ENCODE assay signal across 5 worm cellular contexts in genomic region chrV:12343419-12343969, ce11.
TF ChIP-seq lines count a peak whose summit lies in the region.

Gene tomm-20, minus strand, starts transcription at chrV:12343469.

TF ChIP-seq in whole organism, L1 larva, 84 proteins besides CTCF, POLR2A, EP300 and RAD21 (continues in another document):
- peak in 1 of 2 experiments; percentile 78 for TF ChIP-seq mdl-1 (tag; optimal IDR thresholded peaks at IDR 0.05; lab: Kevin White, UChicago)
- TF ChIP-seq ama-1 (optimal IDR thresholded peaks at IDR 0.05; lab: Kevin White, UChicago), result peak; percentile 83
- TF ChIP-seq nhr-71 (tag; optimal IDR thresholded peaks at IDR 0.05; lab: Kevin White, UChicago), result peak; percentile 97
- TF ChIP-seq lin-14 (GFP tag; optimal IDR thresholded peaks at IDR 0.05; lab: Kevin White, UChicago), result peak; percentile 95
- TF ChIP-seq nhr-90 (tag; optimal IDR thresholded peaks at IDR 0.05; lab: Kevin White, UChicago; ENCODE audit: poor library complexity), result peak; percentile 97
- no peak for TF ChIP-seq ets-5 (GFP tag; IDR thresholded peaks at IDR 0.05; lab: Robert Waterston, UW)
- peak; percentile 95 for TF ChIP-seq dsc-1 (tag; optimal IDR thresholded peaks at IDR 0.05; lab: Kevin White, UChicago)
- peak; percentile 34 for TF ChIP-seq C34B4.2 (tag; optimal IDR thresholded peaks at IDR 0.05; lab: Kevin White, UChicago)
- peak; percentile 99 for TF ChIP-seq mep-1 (tag; optimal IDR thresholded peaks at IDR 0.05; lab: Kevin White, UChicago)
- peak; percentile 95 for TF ChIP-seq tbx-2 (tag; optimal IDR thresholded peaks at IDR 0.05; lab: Kevin White, UChicago)
- TF ChIP-seq nhr-20 (tag; optimal IDR thresholded peaks at IDR 0.05; lab: Kevin White, UChicago), result peak; percentile 95
- peak; percentile 92 for TF ChIP-seq unc-86 (tag; optimal IDR thresholded peaks at IDR 0.05; lab: Kevin White, UChicago)
- TF ChIP-seq ces-1 (GFP tag; optimal IDR thresholded peaks at IDR 0.05; lab: Kevin White, UChicago), result no peak
- peak; percentile 90 for TF ChIP-seq isw-1 (GFP tag; IDR thresholded peaks at IDR 0.05; lab: Robert Waterston, UW)
- peak; percentile 87 for TF ChIP-seq blmp-1 (tag; optimal IDR thresholded peaks at IDR 0.05; lab: Kevin White, UChicago)
- TF ChIP-seq snpc-4 (tag; optimal IDR thresholded peaks at IDR 0.05; lab: Kevin White, UChicago), result peak; percentile 90
- TF ChIP-seq elt-2 (tag; optimal IDR thresholded peaks at IDR 0.05; lab: Kevin White, UChicago), result peak; percentile 72
- TF ChIP-seq nhr-85 (tag; lab: Kevin White, UChicago), result peak; percentile 97

TF ChIP-seq in whole organism, L3 larva, 47 proteins besides CTCF, POLR2A, EP300 and RAD21 (continues in another document):
- TF ChIP-seq nhr-43 (tag; optimal IDR thresholded peaks at IDR 0.05; lab: Kevin White, UChicago; ENCODE audit: poor library complexity, severe bottlenecking) (peak; percentile 95), ceh-28 (tag; optimal IDR thresholded peaks at IDR 0.05; lab: Kevin White, UChicago) (peak; percentile 69), lin-39 (tag; optimal IDR thresholded peaks at IDR 0.05; lab: Kevin White, UChicago) (peak; percentile 66), elt-1 (tag; optimal IDR thresholded peaks at IDR 0.05; lab: Kevin White, UChicago) (peak; percentile 29), daf-12 (tag; optimal IDR thresholded peaks at IDR 0.05; lab: Kevin White, UChicago) (no peak), sea-2 (GFP tag; optimal IDR thresholded peaks at IDR 0.05; lab: Kevin White, UChicago) (no peak), nfya-1 (tag; optimal IDR thresholded peaks at IDR 0.05; lab: Kevin White, UChicago; ENCODE audit: insufficient read depth) (peak; percentile 91), lin-15B (tag; optimal IDR thresholded peaks at IDR 0.05; lab: Kevin White, UChicago) (peak; percentile 88), tbx-2 (tag; optimal IDR thresholded peaks at IDR 0.05; lab: Kevin White, UChicago) (peak; percentile 90), snpc-4 (tag; optimal IDR thresholded peaks at IDR 0.05; lab: Kevin White, UChicago) (peak; percentile 86), pqm-1 (tag; optimal IDR thresholded peaks at IDR 0.05; lab: Kevin White, UChicago) (peak; percentile 70), ceh-9 (tag; optimal IDR thresholded peaks at IDR 0.05; lab: Kevin White, UChicago) (no peak), elt-3 (tag; optimal IDR thresholded peaks at IDR 0.05; lab: Kevin White, UChicago) (no peak), mml-1 (tag; optimal IDR thresholded peaks at IDR 0.05; lab: Kevin White, UChicago) (no peak), ceh-16 (tag; optimal IDR thresholded peaks at IDR 0.05; lab: Kevin White, UChicago) (no peak), egl-27 (tag; optimal IDR thresholded peaks at IDR 0.05; lab: Kevin White, UChicago) (peak; percentile 36), lsy-12 (tag; optimal IDR thresholded peaks at IDR 0.05; lab: Kevin White, UChicago) (peak; percentile 91), ztf-4 (tag; optimal IDR thresholded peaks at IDR 0.05; lab: Kevin White, UChicago) (peak; percentile 49), skn-1 (tag; optimal IDR thresholded peaks at IDR 0.05; lab: Kevin White, UChicago) (peak; percentile 60)

TF ChIP-seq in whole organism, early embryonic, 17 proteins besides CTCF, POLR2A, EP300 and RAD21:
- peak; percentile 72 for TF ChIP-seq scrt-1 (GFP tag; IDR thresholded peaks at IDR 0.05; lab: Robert Waterston, UW)
- no peak for TF ChIP-seq hmg-4 (GFP tag; optimal IDR thresholded peaks at IDR 0.05; lab: Kevin White, UChicago)
- peak; percentile 91 for TF ChIP-seq F13C5.2 (tag; optimal IDR thresholded peaks at IDR 0.05; lab: Kevin White, UChicago)
- TF ChIP-seq tra-4 (tag; optimal IDR thresholded peaks at IDR 0.05; lab: Kevin White, UChicago), result no peak
- TF ChIP-seq ama-1 (optimal IDR thresholded peaks at IDR 0.05; lab: Kevin White, UChicago), result no peak
- peak; percentile 60; the same call in 1 of the 2 replicates for TF ChIP-seq pes-1 (GFP tag; IDR thresholded peaks at IDR 0.05; lab: Robert Waterston, UW)
- no peak for TF ChIP-seq sea-1 (GFP tag; conservative IDR thresholded peaks at IDR 0.05; lab: Robert Waterston, UW)
- peak; percentile 65; the same call in 1 of the 2 replicates for TF ChIP-seq flt-1 (GFP tag; IDR thresholded peaks at IDR 0.05; lab: Robert Waterston, UW)
- TF ChIP-seq tbx-37 (GFP tag; conservative IDR thresholded peaks at IDR 0.05; lab: Robert Waterston, UW), result peak; percentile 50; the same call in 1 of the 2 replicates
- peak; percentile 2 for TF ChIP-seq hmbx-1 (tag; optimal IDR thresholded peaks at IDR 0.05; lab: Kevin White, UChicago)
- no peak for TF ChIP-seq aly-1 (tag; optimal IDR thresholded peaks at IDR 0.05; lab: Kevin White, UChicago)
- peak; percentile 76 for TF ChIP-seq tbx-11 (GFP tag; IDR thresholded peaks at IDR 0.05; lab: Robert Waterston, UW)
- TF ChIP-seq ceh-36 (tag; optimal IDR thresholded peaks at IDR 0.05; lab: Kevin White, UChicago), result peak; percentile 36
- peak; percentile 29 for TF ChIP-seq hnd-1 (tag; optimal IDR thresholded peaks at IDR 0.05; lab: Kevin White, UChicago)
- TF ChIP-seq ceh-13 (GFP tag; optimal IDR thresholded peaks at IDR 0.05; lab: Kevin White, UChicago), result peak; percentile 2

TF ChIP-seq in whole organism, midembryonic, 9 proteins besides CTCF, POLR2A, EP300 and RAD21:
- no peak for TF ChIP-seq T22C8.4 (GFP tag; IDR thresholded peaks at IDR 0.05; lab: Robert Waterston, UW)
- TF ChIP-seq med-1 (GFP tag; optimal IDR thresholded peaks at IDR 0.05; lab: Kevin White, UChicago; ENCODE audit: insufficient read depth), result peak; percentile 54
- TF ChIP-seq ref-1 (GFP tag; conservative IDR thresholded peaks at IDR 0.05; lab: Robert Waterston, UW), result no peak
- TF ChIP-seq flt-1 (GFP tag; IDR thresholded peaks at IDR 0.05; lab: Robert Waterston, UW), result peak; percentile 87
- peak; percentile 72 for TF ChIP-seq klf-2 (GFP tag; conservative IDR thresholded peaks at IDR 0.05; lab: Robert Waterston, UW)
- no peak for TF ChIP-seq tab-1 (GFP tag; IDR thresholded peaks at IDR 0.05; lab: Robert Waterston, UW)
- TF ChIP-seq ztf-23 (GFP tag; IDR thresholded peaks at IDR 0.05; lab: Robert Waterston, UW), result peak; percentile 88
- TF ChIP-seq cog-1 (tag; optimal IDR thresholded peaks at IDR 0.05; lab: Kevin White, UChicago), result peak; percentile 83
- TF ChIP-seq ztf-29 (GFP tag; IDR thresholded peaks at IDR 0.05; lab: Robert Waterston, UW), result no peak

TF ChIP-seq in whole organism, young adult, 124 proteins besides CTCF, POLR2A, EP300 and RAD21 (continues in another document):
- TF ChIP-seq lin-26 (GFP tag; IDR thresholded peaks at IDR 0.05; lab: Robert Waterston, UW) (no peak), attf-5 (GFP tag; optimal IDR thresholded peaks at IDR 0.05; lab: Kevin White, UChicago) (peak; percentile 90), rcor-1 (GFP tag; IDR thresholded peaks at IDR 0.05; lab: Robert Waterston, UW) (peak; percentile 90), athp-1 (tag; optimal IDR thresholded peaks at IDR 0.05; lab: Kevin White, UChicago) (peak; percentile 23), dox-1 (GFP tag; IDR thresholded peaks at IDR 0.05; lab: Robert Waterston, UW) (peak; percentile 79), fkh-3 (tag; optimal IDR thresholded peaks at IDR 0.05; lab: Kevin White, UChicago) (no peak), mel-28 (tag; optimal IDR thresholded peaks at IDR 0.05; lab: Kevin White, UChicago; ENCODE audit: borderline replicate concordance) (no peak), F10E7.11 (tag; optimal IDR thresholded peaks at IDR 0.05; lab: Kevin White, UChicago) (no peak), akir-1 (GFP tag; optimal IDR thresholded peaks at IDR 0.05; lab: Kevin White, UChicago) (no peak), die-1 (tag; optimal IDR thresholded peaks at IDR 0.05; lab: Kevin White, UChicago) (peak; percentile 52), xnd-1 (tag; optimal IDR thresholded peaks at IDR 0.05; lab: Kevin White, UChicago) (peak; percentile 54), Y79H2A.3 (GFP tag; conservative IDR thresholded peaks at IDR 0.05; lab: Robert Waterston, UW) (no peak), nhr-90 (tag; optimal IDR thresholded peaks at IDR 0.05; lab: Kevin White, UChicago) (no peak), egl-18 (GFP tag; IDR thresholded peaks at IDR 0.05; lab: Robert Waterston, UW) (0 out of 2 replicates have a peak, but pooled peaks have one; percentile 66), T07F8.4 (tag; optimal IDR thresholded peaks at IDR 0.05; lab: Kevin White, UChicago) (no peak), atf-7 (tag; optimal IDR thresholded peaks at IDR 0.05; lab: Kevin White, UChicago) (peak; percentile 18), lin-35 (GFP tag; optimal IDR thresholded peaks at IDR 0.05; lab: Kevin White, UChicago) (peak; percentile 86 to 98 (median 92)), C17E4.6 (GFP tag; IDR thresholded peaks at IDR 0.05; lab: Robert Waterston, UW) (0 out of 2 replicates have a peak, but pooled peaks have one; percentile 43), tbx-9 (tag; optimal IDR thresholded peaks at IDR 0.05; lab: Kevin White, UChicago; ENCODE audit: borderline replicate concordance) (no peak), D2030.7 (GFP tag; IDR thresholded peaks at IDR 0.05; lab: Robert Waterston, UW) (peak; percentile 62), efl-1 (GFP tag; optimal IDR thresholded peaks at IDR 0.05; lab: Kevin White, UChicago) (peak; percentile 91), mes-4 (tag; optimal IDR thresholded peaks at IDR 0.05; lab: Kevin White, UChicago) (no peak), madf-10 (tag; optimal IDR thresholded peaks at IDR 0.05; lab: Kevin White, UChicago) (peak; percentile 58), sea-2 (GFP tag; IDR thresholded peaks at IDR 0.05; lab: Robert Waterston, UW) (no peak), ztf-26 (tag; optimal IDR thresholded peaks at IDR 0.05; lab: Kevin White, UChicago) (peak; percentile 79), lir-1 (GFP tag; conservative IDR thresholded peaks at IDR 0.05; lab: Robert Waterston, UW) (peak; percentile 77), let-607 (tag; optimal IDR thresholded peaks at IDR 0.05; lab: Kevin White, UChicago) (peak in 1 of 2 experiments; percentile 76), snpc-1.1 (tag; optimal IDR thresholded peaks at IDR 0.05; lab: Kevin White, UChicago; ENCODE audit: insufficient read depth) (peak; percentile 40), F55B11.4 (tag; optimal IDR thresholded peaks at IDR 0.05; lab: Kevin White, UChicago; ENCODE audit: borderline replicate concordance, insufficient read depth) (no peak), B0336.3 (GFP tag; IDR thresholded peaks at IDR 0.05; lab: Robert Waterston, UW) (peak; percentile 78), bed-2 (GFP tag; IDR thresholded peaks at IDR 0.05; lab: Robert Waterston, UW) (no peak), cebp-2 (GFP tag; IDR thresholded peaks at IDR 0.05; lab: Robert Waterston, UW) (no peak), zim-3 (tag; optimal IDR thresholded peaks at IDR 0.05; lab: Kevin White, UChicago) (no peak), egrh-3 (GFP tag; IDR thresholded peaks at IDR 0.05; lab: Robert Waterston, UW) (no peak), hsf-1 (GFP tag; IDR thresholded peaks at IDR 0.05; lab: Robert Waterston, UW) (peak; percentile 62), gei-17 (GFP tag; optimal IDR thresholded peaks at IDR 0.05; lab: Kevin White, UChicago) (peak; percentile 20), him-1 (tag; optimal IDR thresholded peaks at IDR 0.05; lab: Kevin White, UChicago) (peak; percentile 53)

Comparison
In these comparisons a context has a peak if more than half of its experiments do, and no peak if none do; other contexts are left out.
1. Of the 8 proteins assayed by ChIP-seq in both whole organism, young adult and whole organism, L1 larva: peak only in whole organism, young adult: none; only in whole organism, L1 larva: ama-1 and nhr-90; in both: dpl-1, efl-1, lin-35, snpc-4 and unc-130; in neither: 1.